Fruit fly (Drosophila melanogaster) whole organism, adult: ENCODE results near the gene CG33941.

Source experiments
- CG1620 ChIP-seq: fragments of 200-800 bp; sonication (Bioruptor generic); optimal IDR thresholded peaks from 2 replicates; lab custom pipeline; 2016; ENCODE audit warnings: missing biosample characterization, missing genetic modification characterization
- Clk ChIP-seq: fragments of 200-800 bp; sonication (Bioruptor generic); optimal IDR thresholded peaks from 2 replicates; lab custom pipeline; 2017; ENCODE audit warnings: missing biosample characterization, missing genetic modification characterization
- Hr96 ChIP-seq: fragments of 200-800 bp; sonication (Bioruptor generic); optimal IDR thresholded peaks from 2 replicates; lab custom pipeline; 2016; ENCODE audit warnings: missing biosample characterization, missing genetic modification characterization
- Mnt ChIP-seq: fragments of 200-800 bp; sonication (Bioruptor generic); optimal IDR thresholded peaks from 2 replicates; lab custom pipeline; 2016; ENCODE audit warnings: missing biosample characterization, mild to moderate bottlenecking, missing genetic modification characterization
- cic ChIP-seq: fragments of 200-800 bp; sonication (Bioruptor generic); optimal IDR thresholded peaks from 2 replicates; lab custom pipeline; 2017; ENCODE audit warnings: missing biosample characterization, mild to moderate bottlenecking, missing genetic modification characterization, moderate library complexity
- tj ChIP-seq: fragments of 200-800 bp; sonication (Bioruptor generic); optimal IDR thresholded peaks from 3 replicates; lab custom pipeline; 2017; ENCODE audit warnings: missing biosample characterization, mild to moderate bottlenecking, missing genetic modification characterization, moderate library complexity
- toe ChIP-seq: fragments of 200-800 bp; sonication (Bioruptor generic); optimal IDR thresholded peaks from 2 replicates; lab custom pipeline; 2016; ENCODE audit warnings: missing biosample characterization, missing genetic modification characterization

dm6 chr4:453303-453702 lies 14.0 kb upstream of the CG33941 start:
- TF ChIP-seq tj (GFP tag; lab: Kevin White, UChicago) (no peak), Mnt (GFP tag; lab: Kevin White, UChicago) (no peak), toe (GFP tag; lab: Kevin White, UChicago) (no peak), Hr96 (GFP tag; lab: Kevin White, UChicago) (no peak), cic (GFP tag; lab: Kevin White, UChicago) (no peak), CG1620 (GFP tag; lab: Kevin White, UChicago) (no peak), Clk (GFP tag; lab: Kevin White, UChicago) (no peak)
